Comparison of ENCODE assay signal across 1 worm cellular context in genomic region chrX:13995803-13996388, ce11.
TF ChIP-seq lines count a peak whose summit lies in the region.

Gene C31E10.5 (minus strand): TSS chrX:13995834.
Gene C31E10.6 (plus strand): TSS chrX:13996338.

TF ChIP-seq in whole organism, L1 larva, 84 proteins besides CTCF, POLR2A, EP300 and RAD21 (continued from another document):
- no peak for TF ChIP-seq hlh-17 (GFP tag; optimal IDR thresholded peaks at IDR 0.05; lab: Kevin White, UChicago; ENCODE audit: borderline replicate concordance)
- TF ChIP-seq aly-2 (tag; optimal IDR thresholded peaks at IDR 0.05; lab: Kevin White, UChicago) = no peak
- no peak for TF ChIP-seq tlp-1 (tag; optimal IDR thresholded peaks at IDR 0.05; lab: Kevin White, UChicago)
- peak in 1 of 6 experiments; percentile 7 for TF ChIP-seq elt-3 (tag; optimal IDR thresholded peaks at IDR 0.05; lab: Kevin White, UChicago)
- no peak for TF ChIP-seq aha-1 (tag; optimal IDR thresholded peaks at IDR 0.05; lab: Kevin White, UChicago)
- TF ChIP-seq efl-1 (optimal IDR thresholded peaks at IDR 0.05; lab: Kevin White, UChicago) = peak; percentile 50 to 52
- TF ChIP-seq efl-1 (GFP tag; optimal IDR thresholded peaks at IDR 0.05 in 1 of 2; lab: Kevin White, UChicago) = peak in 1 of 2 experiments; percentile 43
- peak; percentile 60 for TF ChIP-seq nhr-20 (tag; optimal IDR thresholded peaks at IDR 0.05; lab: Kevin White, UChicago)
- no peak for TF ChIP-seq sup-37 (GFP tag; optimal IDR thresholded peaks at IDR 0.05; lab: Kevin White, UChicago)
- no peak for TF ChIP-seq ces-1 (GFP tag; optimal IDR thresholded peaks at IDR 0.05; lab: Kevin White, UChicago)
- TF ChIP-seq ets-5 (GFP tag; IDR thresholded peaks at IDR 0.05; lab: Robert Waterston, UW) = no peak
- no peak for TF ChIP-seq vab-15 (tag; optimal IDR thresholded peaks at IDR 0.05; lab: Kevin White, UChicago)
- TF ChIP-seq lin-15B (tag; optimal IDR thresholded peaks at IDR 0.05; lab: Kevin White, UChicago) = no peak
- TF ChIP-seq grh-1 (GFP tag; IDR thresholded peaks at IDR 0.05; lab: Robert Waterston, UW) = no peak
- no peak for TF ChIP-seq hlh-4 (tag; optimal IDR thresholded peaks at IDR 0.05; lab: Kevin White, UChicago)
- no peak for TF ChIP-seq unc-98 (GFP tag; IDR thresholded peaks at IDR 0.05; lab: Robert Waterston, UW)
- TF ChIP-seq skn-1 (tag; optimal IDR thresholded peaks at IDR 0.05; lab: Kevin White, UChicago) = peak; percentile 49
- TF ChIP-seq nhr-28 (tag; optimal IDR thresholded peaks at IDR 0.05; lab: Kevin White, UChicago) = no peak
- peak; percentile 53 for TF ChIP-seq nhr-90 (tag; optimal IDR thresholded peaks at IDR 0.05; lab: Kevin White, UChicago; ENCODE audit: poor library complexity)
- TF ChIP-seq lin-39 (tag; optimal IDR thresholded peaks at IDR 0.05; lab: Kevin White, UChicago) = no peak
- TF ChIP-seq dsc-1 (tag; optimal IDR thresholded peaks at IDR 0.05; lab: Kevin White, UChicago) = peak; percentile 47
- no peak for TF ChIP-seq lin-14 (GFP tag; optimal IDR thresholded peaks at IDR 0.05; lab: Kevin White, UChicago)
- peak; percentile 39 to 74 for TF ChIP-seq lsy-2 (tag; optimal IDR thresholded peaks at IDR 0.05; lab: Kevin White, UChicago)
- TF ChIP-seq nhr-47 (tag; optimal IDR thresholded peaks at IDR 0.05; lab: Kevin White, UChicago) = peak; percentile 72
- no peak for TF ChIP-seq ama-1 (optimal IDR thresholded peaks at IDR 0.05; lab: Kevin White, UChicago)
- no peak for TF ChIP-seq mab-9 (GFP tag; IDR thresholded peaks at IDR 0.05; lab: Robert Waterston, UW)
- TF ChIP-seq nhr-71 (tag; optimal IDR thresholded peaks at IDR 0.05; lab: Kevin White, UChicago) = peak; percentile 73
- TF ChIP-seq C04F5.9 (tag; optimal IDR thresholded peaks at IDR 0.05; lab: Kevin White, UChicago) = no peak
- TF ChIP-seq sptf-1 (tag; optimal IDR thresholded peaks at IDR 0.05; lab: Kevin White, UChicago) = no peak
- TF ChIP-seq isw-1 (GFP tag; IDR thresholded peaks at IDR 0.05; lab: Robert Waterston, UW) = peak; percentile 24
- TF ChIP-seq mdl-1 (tag; optimal IDR thresholded peaks at IDR 0.05; lab: Kevin White, UChicago) = peak in 1 of 2 experiments; percentile 28
- TF ChIP-seq zip-4 (GFP tag; optimal IDR thresholded peaks at IDR 0.05; lab: Kevin White, UChicago) = no peak
- peak; percentile 73 for TF ChIP-seq snu-23 (GFP tag; optimal IDR thresholded peaks at IDR 0.05; lab: Kevin White, UChicago)
- no peak for TF ChIP-seq lin-13 (GFP tag; optimal IDR thresholded peaks at IDR 0.05; lab: Kevin White, UChicago)
- no peak for TF ChIP-seq sox-4 (tag; optimal IDR thresholded peaks at IDR 0.05; lab: Kevin White, UChicago)
- TF ChIP-seq mep-1 (tag; optimal IDR thresholded peaks at IDR 0.05; lab: Kevin White, UChicago) = peak; percentile 79
- TF ChIP-seq pag-3 (tag; optimal IDR thresholded peaks at IDR 0.05; lab: Kevin White, UChicago; ENCODE audit: borderline replicate concordance, insufficient read depth) = peak; percentile 36
- peak; percentile 30 for TF ChIP-seq irx-1 (tag; optimal IDR thresholded peaks at IDR 0.05; lab: Kevin White, UChicago)
- TF ChIP-seq ceh-63 (GFP tag; optimal IDR thresholded peaks at IDR 0.05; lab: Kevin White, UChicago) = no peak
- TF ChIP-seq fkh-8 (tag; optimal IDR thresholded peaks at IDR 0.05; lab: Kevin White, UChicago) = no peak
- no peak for TF ChIP-seq unc-62 (GFP tag; optimal IDR thresholded peaks at IDR 0.05; lab: Kevin White, UChicago)
- no peak for TF ChIP-seq lir-3 (tag; optimal IDR thresholded peaks at IDR 0.05; lab: Kevin White, UChicago; ENCODE audit: poor library complexity)
- TF ChIP-seq fkh-4 (tag; optimal IDR thresholded peaks at IDR 0.05; lab: Kevin White, UChicago; ENCODE audit: borderline replicate concordance) = no peak
- peak; percentile 44 for TF ChIP-seq xbp-1 (tag; optimal IDR thresholded peaks at IDR 0.05; lab: Kevin White, UChicago)
- no peak for TF ChIP-seq egl-27 (tag; optimal IDR thresholded peaks at IDR 0.05; lab: Kevin White, UChicago)
- no peak for TF ChIP-seq elt-2 (tag; optimal IDR thresholded peaks at IDR 0.05; lab: Kevin White, UChicago)
- no peak for TF ChIP-seq nhr-237 (tag; optimal IDR thresholded peaks at IDR 0.05; lab: Kevin White, UChicago)
- no peak for TF ChIP-seq egl-13 (tag; optimal IDR thresholded peaks at IDR 0.05; lab: Kevin White, UChicago)
- TF ChIP-seq ceh-88 (GFP tag; IDR thresholded peaks at IDR 0.05; lab: Robert Waterston, UW) = no peak
- peak; percentile 74 for TF ChIP-seq rnt-1 (tag; optimal IDR thresholded peaks at IDR 0.05; lab: Kevin White, UChicago)
- peak; percentile 52 for TF ChIP-seq swsn-7 (tag; optimal IDR thresholded peaks at IDR 0.05; lab: Kevin White, UChicago)
- no peak for TF ChIP-seq jun-1 (tag; optimal IDR thresholded peaks at IDR 0.05; lab: Kevin White, UChicago)
- TF ChIP-seq dpl-1 (GFP tag; optimal IDR thresholded peaks at IDR 0.05; lab: Kevin White, UChicago) = peak; percentile 33 to 39 (median 38)
- peak; percentile 4 for TF ChIP-seq fos-1 (tag; optimal IDR thresholded peaks at IDR 0.05; lab: Kevin White, UChicago)
- TF ChIP-seq mef-2 (tag; optimal IDR thresholded peaks at IDR 0.05; lab: Kevin White, UChicago) = no peak
- no peak for TF ChIP-seq nhr-11 (tag; optimal IDR thresholded peaks at IDR 0.05; lab: Kevin White, UChicago)
- TF ChIP-seq pqm-1 (tag; optimal IDR thresholded peaks at IDR 0.05; lab: Kevin White, UChicago) = no peak
- TF ChIP-seq nhr-12 (tag; optimal IDR thresholded peaks at IDR 0.05; lab: Kevin White, UChicago) = no peak
- no peak for TF ChIP-seq C34B4.2 (tag; optimal IDR thresholded peaks at IDR 0.05; lab: Kevin White, UChicago)
- TF ChIP-seq zag-1 (tag; optimal IDR thresholded peaks at IDR 0.05; lab: Kevin White, UChicago) = no peak
- TF ChIP-seq nhr-77 (tag; optimal IDR thresholded peaks at IDR 0.05; lab: Kevin White, UChicago) = no peak
- TF ChIP-seq ztf-4 (tag; optimal IDR thresholded peaks at IDR 0.05; lab: Kevin White, UChicago) = no peak
- no peak for TF ChIP-seq efl-3 (GFP tag; optimal IDR thresholded peaks at IDR 0.05; lab: Kevin White, UChicago)
- peak; percentile 20 for TF ChIP-seq snpc-4 (tag; optimal IDR thresholded peaks at IDR 0.05; lab: Kevin White, UChicago)
- TF ChIP-seq Y116A8C.19 (tag; optimal IDR thresholded peaks at IDR 0.05; lab: Kevin White, UChicago; ENCODE audit: borderline replicate concordance) = no peak
- no peak for TF ChIP-seq unc-30 (tag; optimal IDR thresholded peaks at IDR 0.05; lab: Kevin White, UChicago)
- no peak for TF ChIP-seq hpl-2 (GFP tag; optimal IDR thresholded peaks at IDR 0.05; lab: Kevin White, UChicago)
TF ChIP-seq in whole organism, L1 larva: peak in this region for 31.
